Worm (Caenorhabditis elegans) whole organism, mixed stage, embryonic: Measurements from ENCODE around the gene ddo-2.

ENCODE experiments used
- bed-3 ChIP-seq: fragments of 200-800 bp; sonication (Bioruptor generic); optimal IDR thresholded peaks from 3 replicates; lab custom pipeline; 2018; ENCODE audit warnings: mild to moderate bottlenecking, missing genetic modification characterization, moderate library complexity, missing compliant biosample characterization
- ceh-43 ChIP-seq: fragments of 200-800 bp; sonication (Bioruptor generic); optimal IDR thresholded peaks from 2 replicates; lab custom pipeline; 2018; ENCODE audit warnings: mild to moderate bottlenecking, missing genetic modification characterization, moderate library complexity, missing compliant biosample characterization
- elt-1 ChIP-seq: sonication (generic microtip); optimal IDR thresholded peaks from 2 replicates; lab custom pipeline; 2017; ENCODE audit warnings: missing genetic modification characterization, mild to moderate bottlenecking, missing compliant biosample characterization, antibody characterized with exemption, moderate library complexity, borderline replicate concordance; ENCODE audit not compliant: insufficient read depth
- elt-3 ChIP-seq: fragments of 150-350 bp; optimal IDR thresholded peaks from 2 replicates; lab custom pipeline; 2014; ENCODE audit warnings: missing biosample characterization, missing genetic modification characterization
- mab-5 ChIP-seq: fragments of 150-350 bp; optimal IDR thresholded peaks from 2 replicates; lab custom pipeline; 2014; ENCODE audit warnings: missing biosample characterization, missing genetic modification characterization
- mep-1 ChIP-seq: fragments of 150-350 bp; optimal IDR thresholded peaks from 2 replicates; lab custom pipeline; 2017; ENCODE audit warnings: missing biosample characterization, missing genetic modification reagents, missing genetic modification characterization, inconsistent platforms
- mls-2 ChIP-seq: sonication (generic microtip); optimal IDR thresholded peaks from 2 replicates; lab custom pipeline; 2016; ENCODE audit warnings: mild to moderate bottlenecking, missing genetic modification characterization, moderate library complexity, missing compliant biosample characterization
- nhr-28 ChIP-seq: fragments of 150-350 bp; optimal IDR thresholded peaks from 2 replicates; lab custom pipeline; 2014; ENCODE audit warnings: missing biosample characterization, missing genetic modification characterization
- nhr-76 ChIP-seq: sonication (generic microtip); optimal IDR thresholded peaks from 2 replicates; lab custom pipeline; 2017; ENCODE audit warnings: missing biosample characterization, missing genetic modification characterization
- pha-4 ChIP-seq: fragments of 150-350 bp; optimal IDR thresholded peaks from 2 replicates; lab custom pipeline; 2018; ENCODE audit warnings: missing biosample characterization, missing genetic modification reagents, missing genetic modification characterization
- unc-39 ChIP-seq: fragments of 150-350 bp; optimal IDR thresholded peaks from 2 replicates; lab custom pipeline; 2014; ENCODE audit warnings: missing biosample characterization, missing genetic modification characterization
- unc-62 ChIP-seq: fragments of 150-350 bp; optimal IDR thresholded peaks from 2 replicates; lab custom pipeline; 2014; ENCODE audit warnings: missing biosample characterization, missing genetic modification reagents, missing genetic modification characterization
- zip-8 ChIP-seq: fragments of 150-350 bp; optimal IDR thresholded peaks from 2 replicates; lab custom pipeline; 2014; ENCODE audit warnings: missing biosample characterization, missing genetic modification characterization

DNA sequence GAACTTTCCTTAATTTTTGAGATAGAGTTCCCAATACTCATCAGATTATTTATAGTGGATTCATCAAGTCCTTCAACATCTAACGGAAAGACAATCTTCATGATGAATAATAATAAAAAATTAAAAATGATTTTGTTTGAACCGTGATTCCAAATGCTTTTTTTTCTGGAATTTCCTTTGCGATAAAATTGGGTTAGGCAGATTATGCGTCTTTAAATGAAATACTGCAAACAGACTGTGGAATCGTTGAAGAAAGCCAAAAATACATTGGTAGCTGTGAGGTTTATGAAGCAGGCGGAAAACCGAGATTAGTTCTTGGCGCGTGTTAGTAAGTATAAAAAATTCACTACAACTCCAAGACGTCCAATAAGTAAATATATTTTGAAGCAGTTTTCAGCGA, 8.9 kb downstream of the ddo-2 start, which contains the start of gene srw-68:
- no peak for TF ChIP-seq bed-3 (GFP tag; lab: Kevin White, UChicago)
- TF ChIP-seq nhr-76, result no peak
- TF ChIP-seq unc-62 (GFP tag; lab: Kevin White, UChicago), result no peak
- TF ChIP-seq unc-39, result no peak
- TF ChIP-seq mep-1 (tag; lab: Kevin White, UChicago), result no peak
- TF ChIP-seq elt-3, result no peak
- TF ChIP-seq zip-8 (tag; lab: Kevin White, UChicago), result no peak
- no peak for TF ChIP-seq nhr-28 (tag; lab: Kevin White, UChicago)
- TF ChIP-seq ceh-43 (GFP tag; lab: Kevin White, UChicago), result no peak
- TF ChIP-seq elt-1 (tag; lab: Kevin White, UChicago), result no peak
- no peak for TF ChIP-seq pha-4 (tag; lab: Kevin White, UChicago)
- no peak for TF ChIP-seq mab-5
- TF ChIP-seq mls-2, result no peak
